Worm (Caenorhabditis elegans): ENCODE results near the gene fipr-29.

- TF ChIP-seq nhr-28 (tag; optimal IDR thresholded peaks at IDR 0.05) (no peak), nhr-237 (tag; optimal IDR thresholded peaks at IDR 0.05) (no peak), tbx-2 (tag; optimal IDR thresholded peaks at IDR 0.05) (no peak), ama-1 (optimal IDR thresholded peaks at IDR 0.05) (no peak), egl-27 (tag; optimal IDR thresholded peaks at IDR 0.05) (no peak), unc-62 (GFP tag; optimal IDR thresholded peaks at IDR 0.05) (no peak), aly-2 (tag; optimal IDR thresholded peaks at IDR 0.05) (no peak), ztf-4 (tag; optimal IDR thresholded peaks at IDR 0.05) (no peak), skn-1 (tag; optimal IDR thresholded peaks at IDR 0.05) (no peak), lin-39 (tag; optimal IDR thresholded peaks at IDR 0.05) (no peak), ztf-11 (tag; optimal IDR thresholded peaks at IDR 0.05) (no peak), nhr-43 (tag; optimal IDR thresholded peaks at IDR 0.05; ENCODE audit: poor library complexity, severe bottlenecking) (no peak)
Observed at ce11 chrIII:3094694-3095093, 34.5 kb upstream of the fipr-29 start.
